Worm (Caenorhabditis elegans): ENCODE results near the gene ZK945.6.

ce11 chrII:10146488-10146887, 39.7 kb upstream of the ZK945.6 start, which contains the start of gene pax-3:
- TF ChIP-seq ceh-16 (tag; optimal IDR thresholded peaks at IDR 0.05) (no peak), nhr-237 (tag; optimal IDR thresholded peaks at IDR 0.05) (no peak), lin-11 (tag; optimal IDR thresholded peaks at IDR 0.05) (no peak), ceh-82 (tag; optimal IDR thresholded peaks at IDR 0.05) (no peak), nhr-23 (tag; optimal IDR thresholded peaks at IDR 0.05) (no peak), alr-1 (tag; optimal IDR thresholded peaks at IDR 0.05) (no peak), nhr-11 (tag; optimal IDR thresholded peaks at IDR 0.05) (no peak), crh-2 (tag; optimal IDR thresholded peaks at IDR 0.05) (no peak), elt-3 (tag; optimal IDR thresholded peaks at IDR 0.05) (no peak), blmp-1 (tag; optimal IDR thresholded peaks at IDR 0.05; ENCODE audit: insufficient read depth) (no peak), aly-2 (tag; optimal IDR thresholded peaks at IDR 0.05) (no peak), C34F6.9 (tag; optimal IDR thresholded peaks at IDR 0.05) (no peak), lsy-2 (tag; optimal IDR thresholded peaks at IDR 0.05) (no peak)
